Worm (Caenorhabditis elegans): Measurements from ENCODE around the gene Y70G10A.4.
"Not testable (repeated sequence)": the region's sequence is repeated elsewhere in the genome, so short reads cannot be mapped to it uniquely, and the experiment has no call there.

Y70G10A.4 gene

DNA sequence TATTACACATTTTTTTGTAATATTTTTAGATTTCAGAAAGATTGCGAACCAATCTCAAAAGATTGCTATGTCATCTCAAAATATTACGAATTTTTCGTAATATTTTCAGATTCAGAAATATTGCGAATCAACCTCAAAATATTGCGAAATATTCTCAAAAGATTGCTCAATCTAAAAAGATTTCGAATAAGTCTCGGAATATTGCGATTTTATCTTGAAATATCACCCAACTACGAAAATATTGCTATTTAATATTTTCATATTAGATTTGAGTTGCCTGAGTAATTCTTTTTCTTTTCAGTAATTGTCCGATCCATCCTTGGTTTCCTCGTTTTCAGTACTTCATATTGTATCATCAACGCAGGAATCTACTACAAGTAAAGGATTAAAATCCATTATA is at the start of gene Y70G10A.4:
Gene Y70G10A.4, plus strand, starts transcription at position 301 of the 400 bp plus-strand sequence.
- not testable (repeated sequence) for TF ChIP-seq med-1 (GFP tag; optimal IDR thresholded peaks at IDR 0.05; ENCODE audit: insufficient read depth); tab-1 (GFP tag; IDR thresholded peaks at IDR 0.05); ztf-29 (GFP tag; IDR thresholded peaks at IDR 0.05)

DNA sequence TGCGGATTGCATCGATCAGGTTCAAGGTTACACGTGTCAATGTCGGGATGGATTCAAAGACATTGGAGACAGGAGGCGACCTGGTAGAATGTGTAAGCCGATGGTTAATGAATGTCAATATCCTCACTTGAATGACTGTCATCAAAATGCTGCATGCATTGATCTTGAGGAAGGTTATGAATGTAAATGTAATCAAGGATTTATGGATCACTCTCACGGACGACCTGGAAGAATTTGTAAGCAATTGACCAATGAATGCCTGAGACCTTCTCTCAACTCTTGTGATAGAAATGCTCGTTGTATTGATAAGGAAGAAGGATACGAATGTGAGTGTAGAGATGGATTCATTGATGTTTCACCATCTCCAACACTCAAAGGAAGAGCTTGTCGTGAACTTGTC is 43.9 kb upstream of the Y70G10A.4 start:
- TF ChIP-seq T22C8.4 (GFP tag; IDR thresholded peaks at IDR 0.05) (no peak), klf-2 (GFP tag; conservative IDR thresholded peaks at IDR 0.05) (no peak), ref-1 (GFP tag; conservative IDR thresholded peaks at IDR 0.05) (no peak), ztf-23 (GFP tag; IDR thresholded peaks at IDR 0.05) (no peak), cog-1 (tag; optimal IDR thresholded peaks at IDR 0.05) (no peak), flt-1 (GFP tag; IDR thresholded peaks at IDR 0.05) (no peak), med-1 (GFP tag; optimal IDR thresholded peaks at IDR 0.05; ENCODE audit: insufficient read depth) (no peak), tab-1 (GFP tag; IDR thresholded peaks at IDR 0.05) (no peak), ztf-29 (GFP tag; IDR thresholded peaks at IDR 0.05) (no peak)

DNA sequence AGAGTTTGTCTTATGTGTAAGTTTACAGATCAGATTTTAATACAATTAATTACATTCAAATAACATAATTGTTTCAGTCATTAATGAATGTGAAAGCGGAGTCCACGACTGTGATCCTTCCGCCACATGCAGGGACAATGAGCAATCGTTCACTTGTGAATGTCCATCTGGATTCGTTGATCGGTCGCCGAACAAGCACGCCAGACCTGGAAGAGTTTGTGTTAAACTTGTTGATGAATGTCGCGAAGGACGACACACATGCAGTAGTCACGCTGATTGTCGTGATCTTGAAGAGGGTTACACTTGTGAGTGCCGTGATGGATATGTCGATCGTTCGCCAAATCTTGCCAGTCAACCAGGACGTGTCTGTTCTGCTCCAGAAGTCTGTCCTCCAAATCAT is 43.4 kb upstream of the Y70G10A.4 start:
- TF ChIP-seq ref-1 (GFP tag; conservative IDR thresholded peaks at IDR 0.05): no peak
- TF ChIP-seq T22C8.4 (GFP tag; IDR thresholded peaks at IDR 0.05): no peak
- no peak for TF ChIP-seq med-1 (GFP tag; optimal IDR thresholded peaks at IDR 0.05; ENCODE audit: insufficient read depth)
- TF ChIP-seq flt-1 (GFP tag; IDR thresholded peaks at IDR 0.05): no peak
- TF ChIP-seq klf-2 (GFP tag; conservative IDR thresholded peaks at IDR 0.05): no peak
- TF ChIP-seq cog-1 (tag; optimal IDR thresholded peaks at IDR 0.05): no peak
- TF ChIP-seq tab-1 (GFP tag; IDR thresholded peaks at IDR 0.05): no peak
- no peak for TF ChIP-seq ztf-23 (GFP tag; IDR thresholded peaks at IDR 0.05)
- no peak for TF ChIP-seq ztf-29 (GFP tag; IDR thresholded peaks at IDR 0.05)

DNA sequence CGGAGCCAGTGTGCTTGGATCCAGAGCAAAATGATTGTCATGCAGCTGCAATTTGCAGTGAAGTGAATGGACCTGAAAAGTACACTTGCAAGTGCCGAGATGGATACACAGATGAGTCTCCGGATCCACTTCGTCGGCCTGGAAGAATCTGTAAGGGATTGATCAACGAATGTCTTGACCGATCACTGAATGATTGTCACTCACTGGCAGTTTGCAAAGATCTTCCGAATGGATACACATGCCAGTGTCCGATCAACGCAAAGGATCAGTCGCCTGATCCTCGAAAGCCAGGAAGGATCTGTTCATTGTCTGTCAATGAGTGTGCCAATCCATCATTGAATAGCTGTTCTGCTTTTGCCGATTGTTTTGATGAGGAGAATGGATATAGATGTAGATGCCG is 42.5 kb upstream of the Y70G10A.4 start:
- no peak for TF ChIP-seq ztf-23 (GFP tag; IDR thresholded peaks at IDR 0.05)
- TF ChIP-seq ref-1 (GFP tag; conservative IDR thresholded peaks at IDR 0.05): no peak
- TF ChIP-seq T22C8.4 (GFP tag; IDR thresholded peaks at IDR 0.05): no peak
- TF ChIP-seq tab-1 (GFP tag; IDR thresholded peaks at IDR 0.05): no peak
- no peak for TF ChIP-seq klf-2 (GFP tag; conservative IDR thresholded peaks at IDR 0.05)
- TF ChIP-seq flt-1 (GFP tag; IDR thresholded peaks at IDR 0.05): no peak
- TF ChIP-seq cog-1 (tag; optimal IDR thresholded peaks at IDR 0.05): no peak
- no peak for TF ChIP-seq med-1 (GFP tag; optimal IDR thresholded peaks at IDR 0.05; ENCODE audit: insufficient read depth)
- no peak for TF ChIP-seq ztf-29 (GFP tag; IDR thresholded peaks at IDR 0.05)

DNA sequence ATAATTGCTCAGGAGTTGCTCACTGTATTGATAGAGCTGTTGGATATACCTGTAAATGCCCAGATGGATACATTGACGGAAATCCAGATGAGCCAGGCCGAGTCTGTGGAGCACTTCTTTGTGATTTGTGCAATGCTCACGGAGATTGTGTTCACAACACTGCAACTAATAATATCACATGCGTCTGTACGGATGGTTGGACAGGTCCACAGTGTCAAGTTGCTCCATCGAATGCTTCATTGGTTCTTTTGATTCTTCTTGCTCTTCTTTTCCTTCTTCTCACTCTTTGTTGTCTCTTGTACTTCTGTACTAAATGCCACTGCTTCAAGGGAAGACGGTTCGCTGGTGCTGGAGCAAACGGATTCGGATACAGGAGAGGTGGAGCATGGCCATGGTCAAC is 40.1 kb upstream of the Y70G10A.4 start:
- no peak for TF ChIP-seq flt-1 (GFP tag; IDR thresholded peaks at IDR 0.05)
- TF ChIP-seq klf-2 (GFP tag; conservative IDR thresholded peaks at IDR 0.05): no peak
- no peak for TF ChIP-seq ztf-23 (GFP tag; IDR thresholded peaks at IDR 0.05)
- no peak for TF ChIP-seq T22C8.4 (GFP tag; IDR thresholded peaks at IDR 0.05)
- TF ChIP-seq ztf-29 (GFP tag; IDR thresholded peaks at IDR 0.05): no peak
- no peak for TF ChIP-seq cog-1 (tag; optimal IDR thresholded peaks at IDR 0.05)
- TF ChIP-seq ref-1 (GFP tag; conservative IDR thresholded peaks at IDR 0.05): no peak
- no peak for TF ChIP-seq tab-1 (GFP tag; IDR thresholded peaks at IDR 0.05)
- TF ChIP-seq med-1 (GFP tag; optimal IDR thresholded peaks at IDR 0.05; ENCODE audit: insufficient read depth): no peak

DNA sequence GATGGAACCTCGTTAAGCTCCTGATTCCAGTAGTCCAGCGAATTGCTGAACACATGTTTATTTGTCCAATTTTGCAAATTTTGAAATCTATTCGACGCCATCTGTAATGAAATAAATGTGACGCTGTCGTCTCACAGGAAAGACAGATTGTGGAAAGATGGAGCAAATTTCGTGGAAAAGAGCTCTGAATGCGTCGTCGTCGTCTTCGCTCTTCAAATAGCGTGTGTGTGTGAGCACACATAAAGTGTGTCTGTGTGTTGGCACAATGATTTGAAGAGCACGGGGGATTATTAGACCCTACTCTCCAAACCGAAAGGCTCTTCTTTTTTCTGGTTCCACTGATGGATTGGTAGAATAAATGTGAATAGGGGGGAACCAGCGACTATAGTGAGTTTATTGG is 35.8 kb upstream of the Y70G10A.4 start, which contains the start of gene unc-47:
Gene unc-47, minus strand, starts transcription at position 101 of the 400 bp plus-strand sequence.
- TF ChIP-seq tab-1 (GFP tag; IDR thresholded peaks at IDR 0.05) (no peak), med-1 (GFP tag; optimal IDR thresholded peaks at IDR 0.05; ENCODE audit: insufficient read depth) (no peak), T22C8.4 (GFP tag; IDR thresholded peaks at IDR 0.05) (no peak), ztf-23 (GFP tag; IDR thresholded peaks at IDR 0.05) (no peak), ref-1 (GFP tag; conservative IDR thresholded peaks at IDR 0.05) (no peak), cog-1 (tag; optimal IDR thresholded peaks at IDR 0.05) (no peak), ztf-29 (GFP tag; IDR thresholded peaks at IDR 0.05) (no peak), flt-1 (GFP tag; IDR thresholded peaks at IDR 0.05) (no peak), klf-2 (GFP tag; conservative IDR thresholded peaks at IDR 0.05) (no peak)

DNA sequence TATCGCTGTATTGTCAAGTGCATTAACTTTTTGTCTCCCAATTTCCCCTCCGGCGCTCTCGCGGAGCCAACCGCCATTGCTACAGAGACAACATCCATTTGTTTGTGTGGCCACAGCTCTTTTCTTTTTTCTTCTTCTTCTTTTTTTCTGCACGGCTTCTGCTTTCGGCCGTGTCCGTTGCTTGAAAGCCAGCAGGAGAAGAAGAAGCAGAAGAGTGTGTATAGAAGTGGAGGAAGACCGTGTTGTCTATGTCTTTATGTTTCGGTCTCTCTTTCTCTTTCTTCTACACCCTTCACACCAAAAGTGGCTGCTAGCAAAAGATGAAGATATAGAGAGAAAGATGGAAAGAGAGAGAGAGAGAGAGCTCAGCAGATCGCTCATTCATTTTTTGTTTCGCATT is 34.1 kb upstream of the Y70G10A.4 start:
- TF ChIP-seq ref-1 (GFP tag; conservative IDR thresholded peaks at IDR 0.05): no peak
- 0 out of 2 replicates have a peak, but pooled peaks have one; percentile 13 for TF ChIP-seq ztf-29 (GFP tag; IDR thresholded peaks at IDR 0.05)

DNA sequence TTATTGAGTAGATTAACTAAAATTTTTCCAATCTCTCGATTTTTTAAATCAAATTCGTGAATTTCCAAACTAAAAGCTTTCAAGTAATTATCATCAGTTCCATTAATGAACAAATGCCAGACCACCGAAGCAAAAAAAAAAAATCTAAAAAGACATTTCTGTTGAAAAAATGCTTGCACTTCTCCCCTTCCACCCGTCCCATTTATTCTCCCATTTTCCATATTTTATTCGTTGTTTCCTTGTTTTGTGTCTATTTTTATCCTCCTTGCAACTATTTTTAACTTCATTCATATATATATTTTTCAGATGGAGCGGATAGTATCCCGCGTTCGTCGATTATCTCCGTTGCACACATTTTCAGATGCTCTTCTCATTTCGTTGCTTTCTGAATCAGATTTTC is 33.0 kb upstream of the Y70G10A.4 start, which contains the start of gene epac-1:
Gene epac-1, plus strand, starts transcription at position 301 of the 400 bp plus-strand sequence.
- no peak for TF ChIP-seq T22C8.4 (GFP tag; IDR thresholded peaks at IDR 0.05)
- no peak for TF ChIP-seq tab-1 (GFP tag; IDR thresholded peaks at IDR 0.05)
- no peak for TF ChIP-seq cog-1 (tag; optimal IDR thresholded peaks at IDR 0.05)
- no peak for TF ChIP-seq ref-1 (GFP tag; conservative IDR thresholded peaks at IDR 0.05)
- TF ChIP-seq flt-1 (GFP tag; IDR thresholded peaks at IDR 0.05): no peak
- TF ChIP-seq klf-2 (GFP tag; conservative IDR thresholded peaks at IDR 0.05): no peak
- no peak for TF ChIP-seq med-1 (GFP tag; optimal IDR thresholded peaks at IDR 0.05; ENCODE audit: insufficient read depth)
- no peak for TF ChIP-seq ztf-29 (GFP tag; IDR thresholded peaks at IDR 0.05)
- no peak for TF ChIP-seq ztf-23 (GFP tag; IDR thresholded peaks at IDR 0.05)

DNA sequence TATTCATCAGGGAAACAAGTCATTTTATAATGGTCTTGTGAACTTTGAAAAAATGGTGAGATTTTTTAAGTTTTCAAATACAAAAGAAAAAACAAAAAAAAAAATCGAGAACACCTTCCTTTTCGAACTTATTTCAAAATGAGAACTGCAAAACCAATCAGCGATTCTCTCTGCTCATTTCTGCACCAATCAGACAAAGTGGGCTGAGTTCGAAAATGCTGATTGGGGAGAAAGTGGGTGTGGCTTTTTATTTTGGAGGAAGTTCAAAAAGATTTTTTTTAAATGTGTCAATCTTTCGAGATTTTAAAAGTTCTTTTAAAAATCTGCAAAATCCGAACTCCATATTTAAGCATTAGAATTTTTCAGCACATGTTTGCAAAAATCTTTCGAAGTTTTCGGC is 27.4 kb upstream of the Y70G10A.4 start:
- TF ChIP-seq ref-1 (GFP tag; conservative IDR thresholded peaks at IDR 0.05) (no peak), tab-1 (GFP tag; IDR thresholded peaks at IDR 0.05) (no peak), klf-2 (GFP tag; conservative IDR thresholded peaks at IDR 0.05) (no peak), ztf-29 (GFP tag; IDR thresholded peaks at IDR 0.05) (no peak), cog-1 (tag; optimal IDR thresholded peaks at IDR 0.05) (no peak), flt-1 (GFP tag; IDR thresholded peaks at IDR 0.05) (no peak), ztf-23 (GFP tag; IDR thresholded peaks at IDR 0.05) (no peak), med-1 (GFP tag; optimal IDR thresholded peaks at IDR 0.05; ENCODE audit: insufficient read depth) (no peak), T22C8.4 (GFP tag; IDR thresholded peaks at IDR 0.05) (no peak)

DNA sequence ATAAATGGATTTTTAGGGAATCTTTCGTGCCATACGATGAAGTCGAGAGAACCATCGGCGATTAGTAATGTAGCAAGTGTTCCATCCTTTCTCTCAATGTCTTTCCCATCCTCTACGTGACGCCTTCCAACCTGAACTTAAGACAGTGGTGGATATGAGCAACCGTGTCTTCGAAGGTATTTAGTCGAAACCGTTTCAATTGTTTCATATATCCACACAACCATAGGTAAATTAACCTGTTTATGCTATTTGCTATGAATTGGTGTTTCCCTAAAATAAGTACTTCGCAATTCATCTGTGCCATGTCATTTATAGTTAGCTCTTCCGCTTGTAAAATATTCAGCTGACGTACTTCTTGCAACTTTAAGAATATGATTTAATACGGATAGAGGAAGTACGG is 26.0 kb upstream of the Y70G10A.4 start:
- TF ChIP-seq ref-1 (GFP tag; conservative IDR thresholded peaks at IDR 0.05) (no peak), T22C8.4 (GFP tag; IDR thresholded peaks at IDR 0.05) (no peak), ztf-29 (GFP tag; IDR thresholded peaks at IDR 0.05) (no peak), klf-2 (GFP tag; conservative IDR thresholded peaks at IDR 0.05) (no peak), cog-1 (tag; optimal IDR thresholded peaks at IDR 0.05) (no peak), flt-1 (GFP tag; IDR thresholded peaks at IDR 0.05) (no peak), med-1 (GFP tag; optimal IDR thresholded peaks at IDR 0.05; ENCODE audit: insufficient read depth) (no peak), tab-1 (GFP tag; IDR thresholded peaks at IDR 0.05) (no peak), ztf-23 (GFP tag; IDR thresholded peaks at IDR 0.05) (no peak)

Data from whole organism, midembryonic.